Worm (Caenorhabditis elegans): ENCODE measurements around the gene fbxo-11.2.

- TF ChIP-seq ztf-29 (GFP tag; IDR thresholded peaks at IDR 0.05) (no peak), tab-1 (GFP tag; IDR thresholded peaks at IDR 0.05) (no peak), ref-1 (GFP tag; conservative IDR thresholded peaks at IDR 0.05) (no peak), med-1 (GFP tag; optimal IDR thresholded peaks at IDR 0.05; ENCODE audit: insufficient read depth) (no peak), cog-1 (tag; optimal IDR thresholded peaks at IDR 0.05) (no peak), klf-2 (GFP tag; conservative IDR thresholded peaks at IDR 0.05) (no peak), T22C8.4 (GFP tag; IDR thresholded peaks at IDR 0.05) (peak; percentile 75), ztf-23 (GFP tag; IDR thresholded peaks at IDR 0.05) (no peak)
Measured at ce11 chrIII:996564-996963, 56.5 kb downstream of the fbxo-11.2 start.
